Fruit fly (Drosophila melanogaster) whole organism, embryonic: Measurements from ENCODE around the gene DAAM.
A peak's percentile ranks its signal among the peaks of the same experiment; 100 is the strongest.

Experiments
- Atf3 ChIP-seq: fragments of 200-800 bp; sonication (Bioruptor generic); optimal IDR thresholded peaks from 3 replicates; lab custom pipeline; 2016; ENCODE audit warnings: missing biosample characterization, missing genetic modification characterization
- CG10209 ChIP-seq: fragments of 200-800 bp; sonication (Bioruptor generic); optimal IDR thresholded peaks from 3 replicates; lab custom pipeline; 2017; ENCODE audit warnings: missing biosample characterization, mild to moderate bottlenecking, missing genetic modification characterization, missing genetic modification reagents
- CG10267 ChIP-seq: fragments of 200-800 bp; sonication (Bioruptor generic); optimal IDR thresholded peaks from 2 replicates; lab custom pipeline; 2018; ENCODE audit warnings: missing biosample characterization, mild to moderate bottlenecking, missing genetic modification characterization, moderate library complexity
- CG12299 ChIP-seq: fragments of 200-800 bp; sonication (Bioruptor generic); optimal IDR thresholded peaks from 2 replicates; lab custom pipeline; 2018; ENCODE audit warnings: missing biosample characterization, mild to moderate bottlenecking, missing genetic modification characterization
- CG14441 ChIP-seq: fragments of 200-800 bp; sonication (Bioruptor generic); IDR thresholded peaks from 2 replicates; pipeline ENCODE4 v1.3.6; 2022; ENCODE audit warnings: missing biosample characterization, missing genetic modification characterization
- CG15601 ChIP-seq: fragments of 200-800 bp; sonication (Bioruptor generic); optimal IDR thresholded peaks from 3 replicates; lab custom pipeline; 2019; ENCODE audit warnings: missing biosample characterization, mild to moderate bottlenecking, missing genetic modification characterization, moderate library complexity
- CG1602 ChIP-seq: fragments of 200-800 bp; sonication (Bioruptor generic); optimal IDR thresholded peaks from 3 replicates; lab custom pipeline; 2016; ENCODE audit warnings: missing biosample characterization, missing genetic modification characterization
- CG17186 ChIP-seq: fragments of 200-800 bp; sonication (Bioruptor generic); optimal IDR thresholded peaks from 3 replicates; lab custom pipeline; 2017; ENCODE audit warnings: missing biosample characterization, missing genetic modification reagents, missing genetic modification characterization
- CG17912 ChIP-seq: fragments of 200-800 bp; sonication (Bioruptor generic); optimal IDR thresholded peaks from 2 replicates; lab custom pipeline; 2018; ENCODE audit warnings: missing biosample characterization, mild to moderate bottlenecking, missing genetic modification characterization
- CG18599 ChIP-seq: fragments of 200-800 bp; sonication (Bioruptor generic); optimal IDR thresholded peaks from 3 replicates; lab custom pipeline; 2017; ENCODE audit warnings: missing biosample characterization, missing genetic modification characterization, mild to moderate bottlenecking, moderate library complexity, missing genetic modification reagents
- CG2712 ChIP-seq: fragments of 200-800 bp; optimal IDR thresholded peaks from 3 replicates; lab custom pipeline; 2019; ENCODE audit warnings: missing biosample characterization, mild to moderate bottlenecking, missing genetic modification characterization, moderate library complexity
- CG30403 ChIP-seq: fragments of 200-800 bp; sonication (Bioruptor generic); optimal IDR thresholded peaks from 3 replicates; lab custom pipeline; 2016; ENCODE audit warnings: missing biosample characterization, missing genetic modification characterization
- CG30431 ChIP-seq: fragments of 200-800 bp; sonication (Bioruptor generic); optimal IDR thresholded peaks from 2 replicates; lab custom pipeline; 2017; ENCODE audit warnings: missing biosample characterization, missing genetic modification characterization
- CG34376 ChIP-seq: fragments of 200-800 bp; sonication (Bioruptor generic); optimal IDR thresholded peaks from 2 replicates; lab custom pipeline; 2018; ENCODE audit warnings: missing biosample characterization, mild to moderate bottlenecking, missing genetic modification characterization
- CG43689 ChIP-seq: fragments of 200-800 bp; sonication (Bioruptor generic); IDR thresholded peaks from 2 replicates; pipeline ENCODE4 v1.3.6; 2022; ENCODE audit warnings: missing biosample characterization, missing genetic modification characterization
- CG4424 ChIP-seq: fragments of 200-800 bp; sonication (Bioruptor generic); optimal IDR thresholded peaks from 3 replicates; lab custom pipeline; 2016; ENCODE audit warnings: missing biosample characterization, missing genetic modification characterization
- CG4617 ChIP-seq: fragments of 200-800 bp; sonication (Bioruptor generic); optimal IDR thresholded peaks from 3 replicates; lab custom pipeline; 2016; ENCODE audit warnings: missing biosample characterization, missing genetic modification characterization, borderline replicate concordance
- CG6689 ChIP-seq: fragments of 200-800 bp; sonication (Bioruptor generic); IDR thresholded peaks from 2 replicates; pipeline ENCODE4 v1.3.6; 2022; ENCODE audit warnings: missing biosample characterization, missing genetic modification characterization
- CG6854 ChIP-seq: fragments of 200-800 bp; sonication (Bioruptor generic); optimal IDR thresholded peaks from 3 replicates; lab custom pipeline; 2017; ENCODE audit warnings: missing biosample characterization, mild to moderate bottlenecking, missing genetic modification characterization
- CG8359 ChIP-seq: fragments of 200-800 bp; sonication (Bioruptor generic); optimal IDR thresholded peaks from 2 replicates; lab custom pipeline; 2017; ENCODE audit warnings: missing biosample characterization, mild to moderate bottlenecking, missing genetic modification characterization, borderline replicate concordance
- CG9437 ChIP-seq: fragments of 200-800 bp; sonication (Bioruptor generic); optimal IDR thresholded peaks from 2 replicates; lab custom pipeline; 2018; ENCODE audit warnings: missing biosample characterization, mild to moderate bottlenecking, missing genetic modification characterization
- CG9797 ChIP-seq: fragments of 200-800 bp; sonication (Bioruptor generic); optimal IDR thresholded peaks from 3 replicates; lab custom pipeline; 2018; ENCODE audit warnings: missing biosample characterization, mild to moderate bottlenecking, missing genetic modification characterization
- Chrac-16 ChIP-seq: fragments of 200-800 bp; sonication (Bioruptor generic); optimal IDR thresholded peaks from 3 replicates; lab custom pipeline; 2016; ENCODE audit warnings: missing biosample characterization, missing genetic modification characterization
- Dad ChIP-seq: fragments of 200-800 bp; sonication (Bioruptor generic); optimal IDR thresholded peaks from 3 replicates; lab custom pipeline; 2016; ENCODE audit warnings: missing biosample characterization, missing genetic modification characterization
- Dek ChIP-seq: fragments of 200-800 bp; sonication (Bioruptor generic); optimal IDR thresholded peaks from 3 replicates; lab custom pipeline; 2019; ENCODE audit warnings: missing biosample characterization, mild to moderate bottlenecking, missing genetic modification characterization, moderate library complexity
- Hand ChIP-seq: fragments of 200-800 bp; sonication (Bioruptor generic); optimal IDR thresholded peaks from 2 replicates; lab custom pipeline; 2017; ENCODE audit warnings: mild to moderate bottlenecking, missing biosample characterization, missing genetic modification reagents, missing genetic modification characterization
- Lpt ChIP-seq: fragments of >200 bp; optimal IDR thresholded peaks from 2 replicates; lab custom pipeline; 2018; ENCODE audit warnings: missing biosample characterization, missing genetic modification characterization
- Max ChIP-seq: fragments of 200-800 bp; sonication (Bioruptor generic); optimal IDR thresholded peaks from 2 replicates; lab custom pipeline; 2016; ENCODE audit warnings: missing biosample characterization, mild to moderate bottlenecking, missing genetic modification characterization
- Med ChIP-seq: fragments of 200-800 bp; sonication (Bioruptor generic); peaks from one replicate; lab custom pipeline; 2016; ENCODE audit warnings: missing biosample characterization, missing genetic modification characterization, mild to moderate bottlenecking, inconsistent platforms, moderate library complexity
- Mes4 ChIP-seq: fragments of 200-800 bp; sonication (Bioruptor generic); optimal IDR thresholded peaks from 2 replicates; lab custom pipeline; 2016; ENCODE audit warnings: missing biosample characterization, missing genetic modification characterization
- Pdp1 ChIP-seq, 2 experiments: fragments of 200-800 bp; sonication (Bioruptor generic); optimal IDR thresholded peaks; 3 replicates each; lab custom pipeline; 2016; ENCODE audit warnings: missing biosample characterization in 2 of 2, missing genetic modification characterization in 2 of 2, mild to moderate bottlenecking in 1 of 2, moderate library complexity in 1 of 2
- Sry-β ChIP-seq: fragments of 200-800 bp; sonication (Bioruptor generic); optimal IDR thresholded peaks from 2 replicates; lab custom pipeline; 2018; ENCODE audit warnings: missing biosample characterization, mild to moderate bottlenecking, missing genetic modification characterization, moderate library complexity
- Vsx1 ChIP-seq: fragments of 200-800 bp; sonication (Bioruptor generic); optimal IDR thresholded peaks from 2 replicates; lab custom pipeline; 2017; ENCODE audit warnings: missing biosample characterization, mild to moderate bottlenecking, missing genetic modification characterization, missing genetic modification reagents
- ase ChIP-seq: fragments of 200-800 bp; sonication (Bioruptor generic); IDR thresholded peaks from 3 replicates; pipeline ENCODE4 v1.3.6; 2022; ENCODE audit warnings: missing biosample characterization, missing genetic modification characterization
- chm ChIP-seq: fragments of 200-800 bp; sonication (Bioruptor generic); IDR thresholded peaks from 2 replicates; pipeline ENCODE4 v1.3.6; 2022; ENCODE audit warnings: missing biosample characterization, missing genetic modification characterization
- da ChIP-seq: fragments of 200-800 bp; sonication (Bioruptor generic); optimal IDR thresholded peaks from 2 replicates; lab custom pipeline; 2016; ENCODE audit warnings: missing biosample characterization, missing genetic modification characterization
- fd3F ChIP-seq: fragments of 200-800 bp; sonication (Bioruptor generic); optimal IDR thresholded peaks from 2 replicates; lab custom pipeline; 2018; ENCODE audit warnings: missing biosample characterization, mild to moderate bottlenecking, missing genetic modification characterization, moderate library complexity
- fu2 ChIP-seq: fragments of 200-800 bp; sonication (Bioruptor generic); optimal IDR thresholded peaks from 2 replicates; lab custom pipeline; 2016; ENCODE audit warnings: missing biosample characterization, missing genetic modification characterization
- insv ChIP-seq, 2 experiments: fragments of 200-800 bp; sonication (Bioruptor generic); optimal IDR thresholded peaks; 3 replicates each; lab custom pipeline; 2016 to 2018; ENCODE audit warnings: missing biosample characterization in 2 of 2, missing genetic modification characterization in 2 of 2
- kah ChIP-seq: fragments of 200-800 bp; sonication (Bioruptor generic); optimal IDR thresholded peaks from 2 replicates; lab custom pipeline; 2018; ENCODE audit warnings: missing biosample characterization, mild to moderate bottlenecking, missing genetic modification characterization
- klu ChIP-seq: fragments of 200-800 bp; sonication (Bioruptor generic); IDR thresholded peaks from 2 replicates; pipeline ENCODE4 v1.3.6; 2022; ENCODE audit warnings: missing biosample characterization, missing genetic modification characterization
- lbe ChIP-seq: fragments of 200-800 bp; sonication (Bioruptor generic); optimal IDR thresholded peaks from 2 replicates; lab custom pipeline; 2016; ENCODE audit warnings: missing biosample characterization, mild to moderate bottlenecking, missing genetic modification characterization
- lov ChIP-seq, 2 experiments: fragments of 200-800 bp in 1 of 2; fragments of >200 bp in 1 of 2; sonication (Bioruptor generic) in 1 of 2; IDR thresholded peaks in 1 of 2; optimal IDR thresholded peaks in 1 of 2; 2 replicates in 1 of 2; 3 replicates in 1 of 2; pipeline versions ENCODE4 v1.3.6 to Lab custom; 2017 to 2022; ENCODE audit warnings: missing biosample characterization in 1 of 2, missing genetic modification characterization in 1 of 2
- nerfin-2 ChIP-seq: fragments of 200-800 bp; sonication (Bioruptor generic); IDR thresholded peaks from 2 replicates; pipeline ENCODE4 v1.3.6; 2022; ENCODE audit warnings: missing biosample characterization, missing genetic modification characterization; ENCODE audit not compliant: partially characterized antibody
- nmo ChIP-seq: fragments of 200-800 bp; sonication (Bioruptor generic); optimal IDR thresholded peaks from 2 replicates; lab custom pipeline; 2018; ENCODE audit warnings: missing biosample characterization, mild to moderate bottlenecking, missing genetic modification characterization, moderate library complexity
- p53 ChIP-seq: fragments of 200-800 bp; sonication (Bioruptor generic); optimal IDR thresholded peaks from 2 replicates; lab custom pipeline; 2016; ENCODE audit warnings: missing biosample characterization, missing genetic modification characterization
- pfk ChIP-seq: fragments of 200-800 bp; sonication (Bioruptor generic); optimal IDR thresholded peaks from 2 replicates; lab custom pipeline; 2018; ENCODE audit warnings: missing biosample characterization, mild to moderate bottlenecking, missing genetic modification characterization, moderate library complexity
- rib ChIP-seq: fragments of 200-800 bp; sonication (Bioruptor generic); IDR thresholded peaks from 2 replicates; pipeline ENCODE4 v1.3.6; 2022; ENCODE audit warnings: missing biosample characterization, missing genetic modification characterization
- salm ChIP-seq: fragments of 200-800 bp; sonication (Bioruptor generic); optimal IDR thresholded peaks from 2 replicates; lab custom pipeline; 2018; ENCODE audit warnings: missing biosample characterization, mild to moderate bottlenecking, missing genetic modification characterization
- tap ChIP-seq: fragments of 200-800 bp; optimal IDR thresholded peaks from 3 replicates; lab custom pipeline; 2019; ENCODE audit warnings: missing biosample characterization, mild to moderate bottlenecking, missing genetic modification characterization, moderate library complexity

Gene DAAM

DNA sequence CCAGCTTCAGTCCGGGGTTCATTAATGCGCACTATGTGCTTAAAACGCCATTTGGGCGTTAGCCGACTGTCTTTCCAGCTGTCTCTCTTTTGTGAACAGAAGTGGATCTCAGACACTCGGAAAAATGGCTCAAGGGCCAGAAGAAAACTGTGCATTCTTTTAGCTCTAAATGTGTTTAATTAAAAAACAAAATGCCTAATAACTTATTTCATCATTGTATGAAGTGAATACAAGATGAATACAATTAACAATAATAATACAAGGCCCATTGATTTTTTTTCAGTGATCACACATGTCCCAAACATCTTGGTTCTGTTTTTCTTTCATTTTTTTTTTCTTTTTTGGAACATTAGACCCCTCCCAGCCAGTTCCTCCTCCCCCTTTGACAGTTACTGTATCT lies 49.3 kb downstream of the DAAM start (continued):
- TF ChIP-seq CG30431 (GFP tag; lab: Kevin White, UChicago) (no peak), tap (tag; lab: Kevin White, UChicago) (no peak), CG9797 (GFP tag; lab: Kevin White, UChicago) (no peak), da (GFP tag; lab: Kevin White, UChicago) (no peak), salm (tag; lab: Kevin White, UChicago) (no peak), Pdp1 (GFP tag; optimal IDR thresholded peaks at IDR 0.05; lab: Kevin White, UChicago) (peak; percentile 42 to 46), Vsx1 (GFP tag; lab: Kevin White, UChicago) (peak; percentile 13), nmo (GFP tag; lab: Kevin White, UChicago) (peak; percentile 69), rib (no peak), Atf3 (GFP tag; lab: Kevin White, UChicago) (peak; percentile 54), CG15601 (tag; lab: Kevin White, UChicago) (peak; percentile 64), insv (GFP tag; optimal IDR thresholded peaks at IDR 0.05; lab: Kevin White, UChicago) (no peak), CG12299 (no peak), CG4424 (GFP tag; lab: Kevin White, UChicago) (peak; percentile 40), Mes4 (no peak), CG6689 (peak; percentile 31; the same call in 1 of the 2 replicates), CG34376 (GFP tag; lab: Kevin White, UChicago) (no peak), CG9437 (GFP tag; lab: Kevin White, UChicago) (peak; percentile 3), p53 (GFP tag; lab: Kevin White, UChicago) (no peak), CG17912 (GFP tag; lab: Kevin White, UChicago) (no peak), CG17186 (GFP tag; lab: Kevin White, UChicago) (no peak), CG18599 (GFP tag; lab: Kevin White, UChicago) (peak; percentile 78), CG8359 (GFP tag; lab: Kevin White, UChicago) (peak; percentile 14), CG14441 (peak; percentile 46), kah (GFP tag; lab: Kevin White, UChicago) (no peak), Hand (GFP tag; lab: Kevin White, UChicago) (peak; percentile 28), klu (GFP tag; lab: Robert Waterston, UW) (peak; percentile 43; the same call in 1 of the 2 replicates), CG2712 (tag; lab: Kevin White, UChicago) (peak; percentile 67), Chrac-16 (peak; percentile 36), CG43689 (no peak), Sry-β (no peak), ase (GFP tag; lab: Robert Waterston, UW) (no peak), CG4617 (peak; percentile 9), Max (GFP tag; lab: Kevin White, UChicago) (no peak), Med (GFP tag; lab: Kevin White, UChicago) (peak; percentile 87), Dek (tag; lab: Kevin White, UChicago) (peak; percentile 41), CG1602 (GFP tag; lab: Kevin White, UChicago) (peak; percentile 13), Lpt (GFP tag; lab: Kevin White, UChicago) (no peak), fu2 (GFP tag; lab: Kevin White, UChicago) (no peak), CG30403 (GFP tag; lab: Kevin White, UChicago) (peak; percentile 60), CG10267 (tag; lab: Kevin White, UChicago) (peak; percentile 41), lbe (GFP tag; lab: Kevin White, UChicago) (no peak), Dad (GFP tag; lab: Kevin White, UChicago) (no peak), CG10209 (GFP tag; lab: Kevin White, UChicago) (peak; percentile 54), pfk (GFP tag; lab: Kevin White, UChicago) (no peak), nerfin-2 (no peak), lov (optimal IDR thresholded peaks at IDR 0.05; lab: Kevin White, UChicago) (no peak), lov (GFP tag; IDR thresholded peaks at IDR 0.05; lab: Robert Waterston, UW) (no peak), chm (no peak), CG6854 (GFP tag; lab: Kevin White, UChicago) (no peak), fd3F (peak; percentile 14)
